Fruit fly (Drosophila melanogaster) whole organism, embryonic: Measurements from ENCODE around the gene Mocs2B.
"Not testable (repeated sequence)": the region's sequence is repeated elsewhere in the genome, so short reads cannot be mapped to it uniquely, and the experiment has no call there.

Experiments
- C15 ChIP-seq: fragments of 200-800 bp; sonication (Bioruptor generic); IDR thresholded peaks from 3 replicates; pipeline ENCODE4 v1.3.6; 2022; ENCODE audit warnings: missing biosample characterization, missing genetic modification characterization
- CG10209 ChIP-seq: fragments of 200-800 bp; sonication (Bioruptor generic); optimal IDR thresholded peaks from 3 replicates; lab custom pipeline; 2017; ENCODE audit warnings: missing biosample characterization, mild to moderate bottlenecking, missing genetic modification characterization, missing genetic modification reagents
- CG1024 ChIP-seq: fragments of 200-800 bp; sonication (Bioruptor generic); IDR thresholded peaks from 2 replicates; pipeline ENCODE4 v1.3.6; 2022; ENCODE audit warnings: missing biosample characterization, missing genetic modification characterization
- CG10274 ChIP-seq: fragments of 200-800 bp; sonication (Bioruptor generic); optimal IDR thresholded peaks from 3 replicates; lab custom pipeline; 2017; ENCODE audit warnings: missing biosample characterization, mild to moderate bottlenecking, missing genetic modification characterization
- CG10321 ChIP-seq: fragments of 200-800 bp; sonication (Bioruptor generic); IDR thresholded peaks from 2 replicates; pipeline ENCODE4 v1.3.6; 2022; ENCODE audit warnings: missing biosample characterization, missing genetic modification characterization
- CG11085 ChIP-seq: fragments of 200-800 bp; sonication (Bioruptor generic); IDR thresholded peaks from 2 replicates; pipeline ENCODE4 v1.3.6; 2022; ENCODE audit warnings: missing biosample characterization, missing genetic modification characterization
- CG11456 ChIP-seq: fragments of 200-800 bp; sonication (Bioruptor generic); IDR thresholded peaks from 3 replicates; pipeline ENCODE4 v1.3.6; 2022; ENCODE audit warnings: missing biosample characterization, missing genetic modification characterization
- CG1233 ChIP-seq: fragments of 200-800 bp; sonication (Bioruptor generic); optimal IDR thresholded peaks from 4 replicates; lab custom pipeline; 2018; ENCODE audit warnings: missing biosample characterization, mild to moderate bottlenecking, missing genetic modification characterization
- CG14050 ChIP-seq: fragments of 200-800 bp; sonication (Bioruptor generic); IDR thresholded peaks from 3 replicates; pipeline ENCODE4 v1.3.6; 2022; ENCODE audit warnings: missing biosample characterization, missing genetic modification characterization
- CG14441 ChIP-seq: fragments of 200-800 bp; sonication (Bioruptor generic); IDR thresholded peaks from 2 replicates; pipeline ENCODE4 v1.3.6; 2022; ENCODE audit warnings: missing biosample characterization, missing genetic modification characterization
- CG17912 ChIP-seq: fragments of 200-800 bp; sonication (Bioruptor generic); optimal IDR thresholded peaks from 2 replicates; lab custom pipeline; 2018; ENCODE audit warnings: missing biosample characterization, mild to moderate bottlenecking, missing genetic modification characterization
- CG18619 ChIP-seq: fragments of 200-800 bp; sonication (Bioruptor generic); optimal IDR thresholded peaks from 3 replicates; lab custom pipeline; 2017; ENCODE audit warnings: missing biosample characterization, mild to moderate bottlenecking, missing genetic modification characterization
- CG2875 ChIP-seq: fragments of 200-800 bp; sonication (Bioruptor generic); optimal IDR thresholded peaks from 2 replicates; lab custom pipeline; 2017; ENCODE audit warnings: missing biosample characterization, mild to moderate bottlenecking, missing genetic modification characterization, missing genetic modification reagents
- CG30403 ChIP-seq: fragments of 200-800 bp; sonication (Bioruptor generic); optimal IDR thresholded peaks from 3 replicates; lab custom pipeline; 2016; ENCODE audit warnings: missing biosample characterization, missing genetic modification characterization
- CG3407 ChIP-seq: fragments of 200-800 bp; sonication (Bioruptor generic); optimal IDR thresholded peaks from 2 replicates; lab custom pipeline; 2018; ENCODE audit warnings: missing biosample characterization, mild to moderate bottlenecking, missing genetic modification characterization
- CG4328 ChIP-seq: fragments of 200-800 bp; sonication (Bioruptor generic); optimal IDR thresholded peaks from 3 replicates; lab custom pipeline; 2017; ENCODE audit warnings: missing biosample characterization, missing genetic modification reagents, missing genetic modification characterization
- CG43689 ChIP-seq: fragments of 200-800 bp; sonication (Bioruptor generic); IDR thresholded peaks from 2 replicates; pipeline ENCODE4 v1.3.6; 2022; ENCODE audit warnings: missing biosample characterization, missing genetic modification characterization
- CG4424 ChIP-seq: fragments of 200-800 bp; sonication (Bioruptor generic); optimal IDR thresholded peaks from 3 replicates; lab custom pipeline; 2016; ENCODE audit warnings: missing biosample characterization, missing genetic modification characterization
- CG4707 ChIP-seq: fragments of 200-800 bp; sonication (Bioruptor generic); optimal IDR thresholded peaks from 2 replicates; lab custom pipeline; 2018; ENCODE audit warnings: missing biosample characterization, mild to moderate bottlenecking, missing genetic modification characterization, moderate library complexity
- CG6765 ChIP-seq: fragments of 200-800 bp; sonication (Bioruptor generic); optimal IDR thresholded peaks from 3 replicates; lab custom pipeline; 2017; ENCODE audit warnings: missing biosample characterization, mild to moderate bottlenecking, missing genetic modification characterization
- CG8765 ChIP-seq: fragments of 200-800 bp; sonication (Bioruptor generic); IDR thresholded peaks from 2 replicates; pipeline ENCODE4 v1.3.6; 2022; ENCODE audit warnings: missing biosample characterization, missing genetic modification characterization
- CG9437 ChIP-seq: fragments of 200-800 bp; sonication (Bioruptor generic); optimal IDR thresholded peaks from 2 replicates; lab custom pipeline; 2018; ENCODE audit warnings: missing biosample characterization, mild to moderate bottlenecking, missing genetic modification characterization
- CG9609 ChIP-seq: fragments of 200-800 bp; sonication (Bioruptor generic); optimal IDR thresholded peaks from 3 replicates; lab custom pipeline; 2016; ENCODE audit warnings: missing biosample characterization, missing genetic modification characterization
- CG9817 ChIP-seq: fragments of 200-800 bp; sonication (Bioruptor generic); optimal IDR thresholded peaks from 2 replicates; lab custom pipeline; 2018; ENCODE audit warnings: missing biosample characterization, mild to moderate bottlenecking, missing genetic modification characterization, moderate library complexity
- Dbx ChIP-seq: fragments of 200-800 bp; sonication (Bioruptor generic); IDR thresholded peaks from 3 replicates; pipeline ENCODE4 v1.3.6; 2022; ENCODE audit warnings: missing biosample characterization, missing genetic modification characterization
- Dll ChIP-seq: fragments of 200-800 bp; sonication (Bioruptor generic); IDR thresholded peaks from 4 replicates; pipeline ENCODE4 v1.3.6; 2022; ENCODE audit warnings: missing biosample characterization, missing genetic modification characterization; ENCODE audit not compliant: partially characterized antibody
- Dref ChIP-seq: fragments of 200-800 bp; sonication (Bioruptor generic); IDR thresholded peaks from 2 replicates; pipeline ENCODE4 v1.3.6; 2022; ENCODE audit warnings: missing biosample characterization, missing genetic modification characterization
- Ets65A ChIP-seq: fragments of 200-800 bp; sonication (Bioruptor generic); peaks from one replicate; lab custom pipeline; 2016; ENCODE audit warnings: missing biosample characterization, missing genetic modification characterization
- Fer3 ChIP-seq: fragments of 200-800 bp; sonication (Bioruptor generic); optimal IDR thresholded peaks from 2 replicates; lab custom pipeline; 2018; ENCODE audit warnings: missing biosample characterization, mild to moderate bottlenecking, missing genetic modification characterization, moderate library complexity
- HLH4C ChIP-seq: fragments of 200-800 bp; sonication (Bioruptor generic); IDR thresholded peaks from 3 replicates; pipeline ENCODE4 v1.3.6; 2022; ENCODE audit warnings: missing biosample characterization, missing genetic modification characterization; ENCODE audit not compliant: partially characterized antibody
- Meics ChIP-seq: fragments of 200-800 bp; sonication (Bioruptor generic); optimal IDR thresholded peaks from 2 replicates; lab custom pipeline; 2017; ENCODE audit warnings: missing biosample characterization, mild to moderate bottlenecking, missing genetic modification characterization
- Vsx1 ChIP-seq: fragments of 200-800 bp; sonication (Bioruptor generic); optimal IDR thresholded peaks from 2 replicates; lab custom pipeline; 2017; ENCODE audit warnings: missing biosample characterization, mild to moderate bottlenecking, missing genetic modification characterization, missing genetic modification reagents
- Xbp1 ChIP-seq: fragments of 200-800 bp; sonication (Bioruptor generic); optimal IDR thresholded peaks from 3 replicates; lab custom pipeline; 2016; ENCODE audit warnings: missing biosample characterization, mild to moderate bottlenecking, missing genetic modification characterization
- amos ChIP-seq: fragments of 200-800 bp; sonication (Bioruptor generic); IDR thresholded peaks from 2 replicates; pipeline ENCODE4 v1.3.6; 2022; ENCODE audit warnings: missing biosample characterization, missing genetic modification characterization; ENCODE audit not compliant: partially characterized antibody
- ap ChIP-seq: fragments of 200-800 bp; sonication (Bioruptor generic); IDR thresholded peaks from 2 replicates; pipeline ENCODE4 v1.3.6; 2022; ENCODE audit warnings: missing biosample characterization, missing genetic modification characterization
- ato ChIP-seq: fragments of 200-800 bp; sonication (Bioruptor generic); IDR thresholded peaks from 2 replicates; pipeline ENCODE4 v1.3.6; 2022; ENCODE audit warnings: missing biosample characterization, missing genetic modification characterization; ENCODE audit not compliant: partially characterized antibody
- caup ChIP-seq: fragments of 200-800 bp; sonication (Bioruptor generic); optimal IDR thresholded peaks from 3 replicates; lab custom pipeline; 2017; ENCODE audit warnings: missing biosample characterization, mild to moderate bottlenecking, missing genetic modification characterization, moderate library complexity; ENCODE audit not compliant: severe bottlenecking
- ci ChIP-seq: fragments of 200-800 bp; sonication (Bioruptor generic); IDR thresholded peaks from 3 replicates; pipeline ENCODE4 v1.3.6; 2022; ENCODE audit warnings: missing biosample characterization, missing genetic modification characterization
- danr ChIP-seq: fragments of 200-800 bp; sonication (Bioruptor generic); IDR thresholded peaks from 2 replicates; pipeline ENCODE4 v1.3.6; 2022; ENCODE audit warnings: missing biosample characterization, missing genetic modification characterization
- dm ChIP-seq: fragments of 200-800 bp; sonication (Bioruptor generic); optimal IDR thresholded peaks from 3 replicates; lab custom pipeline; 2016; ENCODE audit warnings: missing biosample characterization, missing genetic modification characterization
- esg ChIP-seq: fragments of 200-800 bp; sonication (Bioruptor generic); conservative IDR thresholded peaks from 2 replicates; pipeline ENCODE4 v1.3.6; 2022; ENCODE audit warnings: missing biosample characterization, missing genetic modification characterization
- hkb ChIP-seq, 2 experiments: fragments of 200-800 bp in 1 of 2; fragments of >200 bp in 1 of 2; sonication (Bioruptor generic) in 1 of 2; IDR thresholded peaks in 1 of 2; optimal IDR thresholded peaks in 1 of 2; 2 replicates each; pipeline versions ENCODE4 v1.3.6 to Lab custom; 2017 to 2022; ENCODE audit warnings: missing biosample characterization in 1 of 2, missing genetic modification characterization in 1 of 2
- ken ChIP-seq: fragments of 200-800 bp; sonication (Bioruptor generic); IDR thresholded peaks from 3 replicates; pipeline ENCODE4 v1.3.6; 2022; ENCODE audit warnings: missing biosample characterization, missing genetic modification characterization
- luna ChIP-seq: fragments of 200-800 bp; sonication (Bioruptor generic); optimal IDR thresholded peaks from 2 replicates; lab custom pipeline; 2016; ENCODE audit warnings: missing biosample characterization, missing genetic modification characterization
- nmo ChIP-seq: fragments of 200-800 bp; sonication (Bioruptor generic); optimal IDR thresholded peaks from 2 replicates; lab custom pipeline; 2018; ENCODE audit warnings: missing biosample characterization, mild to moderate bottlenecking, missing genetic modification characterization, moderate library complexity
- odd ChIP-seq: fragments of 200-800 bp; sonication (Bioruptor generic); optimal IDR thresholded peaks from 2 replicates; lab custom pipeline; 2017; ENCODE audit warnings: missing biosample characterization, mild to moderate bottlenecking, missing genetic modification characterization
- pzg ChIP-seq: fragments of 200-800 bp; sonication (Bioruptor generic); optimal IDR thresholded peaks from 3 replicates; lab custom pipeline; 2018; ENCODE audit warnings: missing biosample characterization, mild to moderate bottlenecking, missing genetic modification characterization, moderate library complexity
- sens ChIP-seq: fragments of 200-800 bp; sonication (Bioruptor generic); peaks from one replicate; lab custom pipeline; 2016; ENCODE audit warnings: missing biosample characterization, missing genetic modification characterization
- toy ChIP-seq: fragments of 200-800 bp; sonication (Bioruptor generic); IDR thresholded peaks from 2 replicates; pipeline ENCODE4 v1.3.6; 2022; ENCODE audit warnings: missing biosample characterization, missing genetic modification characterization
- vvl ChIP-seq: fragments of 200-800 bp; sonication (Bioruptor generic); IDR thresholded peaks from 2 replicates; pipeline ENCODE4 v1.3.6; 2022; ENCODE audit warnings: missing biosample characterization, missing genetic modification characterization

Mocs2B gene

DNA sequence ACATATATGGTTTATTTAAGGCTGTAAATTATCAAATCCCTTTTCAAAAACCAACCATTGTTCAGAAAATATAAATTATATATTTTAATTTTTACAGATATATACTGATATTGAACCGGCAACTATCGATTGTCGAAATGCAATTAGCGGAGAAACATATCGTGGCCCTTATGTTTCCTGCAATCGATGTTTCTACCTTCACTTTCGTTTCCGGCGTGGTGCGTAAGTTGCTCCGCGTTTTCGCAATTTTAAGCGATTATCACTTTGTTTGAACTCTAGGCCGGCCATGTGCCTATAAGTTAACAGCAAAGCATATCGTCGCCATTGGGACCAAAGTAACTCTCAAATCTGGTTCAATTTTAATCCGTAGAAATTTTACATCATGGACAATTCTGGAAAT lies 3.9 kb downstream of the Mocs2B start, which contains the start of gene vig2:
TSS of gene vig2 (plus strand) at position 112 of the 400 bp plus-strand sequence.
- TF ChIP-seq CG14050 = peak; percentile 65; the same call in 2 of the 3 replicates
- TF ChIP-seq ap = peak; percentile 43; the same call in 1 of the 2 replicates
- peak; percentile 82 for TF ChIP-seq Ets65A (GFP tag; lab: Kevin White, UChicago)
- peak; percentile 72 for TF ChIP-seq CG1024 (GFP tag; lab: Robert Waterston, UW)
- TF ChIP-seq CG18619 (GFP tag; lab: Kevin White, UChicago) = peak; percentile 71
- peak; percentile 22; the same call in 1 of the 2 replicates for TF ChIP-seq CG8765 (GFP tag; lab: Robert Waterston, UW)
- TF ChIP-seq Dbx (GFP tag; lab: Robert Waterston, UW) = peak; percentile 85
- peak; percentile 59 for TF ChIP-seq CG10209
- TF ChIP-seq Vsx1 (GFP tag; lab: Kevin White, UChicago) = peak; percentile 43
- TF ChIP-seq CG2875 (GFP tag; lab: Kevin White, UChicago) = peak; percentile 33
- TF ChIP-seq CG4707 (GFP tag; lab: Kevin White, UChicago) = peak; percentile 19
- TF ChIP-seq HLH4C (GFP tag; lab: Robert Waterston, UW) = peak; percentile 73
- peak; percentile 81 for TF ChIP-seq Dll
- TF ChIP-seq amos (GFP tag; lab: Robert Waterston, UW) = peak; percentile 94
- 0 out of 2 replicates have a peak, but pooled peaks have one; percentile 8 for TF ChIP-seq danr (GFP tag; lab: Robert Waterston, UW)
- peak; percentile 55 for TF ChIP-seq nmo (GFP tag; lab: Kevin White, UChicago)
- not testable (repeated sequence) for TF ChIP-seq hkb (optimal IDR thresholded peaks at IDR 0.05; lab: Kevin White, UChicago)
- TF ChIP-seq hkb (GFP tag; IDR thresholded peaks at IDR 0.05; lab: Robert Waterston, UW) = peak; percentile 61; the same call in 1 of the 2 replicates
- TF ChIP-seq Dref (GFP tag; lab: Robert Waterston, UW) = peak; percentile 92
- TF ChIP-seq CG6765 = peak; percentile 57
- TF ChIP-seq ci (GFP tag; lab: Robert Waterston, UW) = peak; percentile 95
- peak; percentile 66 for TF ChIP-seq CG14441 (GFP tag; lab: Robert Waterston, UW)
- TF ChIP-seq CG11456 (GFP tag; lab: Robert Waterston, UW) = peak; percentile 92
- TF ChIP-seq Meics (GFP tag; lab: Kevin White, UChicago) = peak; percentile 74
- TF ChIP-seq CG9817 = peak; percentile 44
- TF ChIP-seq CG30403 (GFP tag; lab: Kevin White, UChicago) = peak; percentile 29
- TF ChIP-seq dm (GFP tag; lab: Kevin White, UChicago) = peak; percentile 48
- peak; percentile 50 for TF ChIP-seq Fer3 (tag; lab: Kevin White, UChicago)
- peak; percentile 63 for TF ChIP-seq CG10321
- peak; percentile 70 for TF ChIP-seq ken (GFP tag; lab: Robert Waterston, UW)
- peak; percentile 73 for TF ChIP-seq caup (GFP tag; lab: Kevin White, UChicago)
- TF ChIP-seq sens (GFP tag; lab: Kevin White, UChicago) = peak; percentile 78
- TF ChIP-seq pzg = peak; percentile 31
- TF ChIP-seq C15 (GFP tag; lab: Robert Waterston, UW) = 0 out of 3 replicates have a peak, but pooled peaks have one; percentile 63
- peak; percentile 17 for TF ChIP-seq CG4328 (GFP tag; lab: Kevin White, UChicago)
- TF ChIP-seq CG11085 (GFP tag; lab: Robert Waterston, UW) = peak; percentile 93
- TF ChIP-seq esg (GFP tag; lab: Robert Waterston, UW) = peak; percentile 34; the same call in 1 of the 2 replicates
- TF ChIP-seq CG10274 (GFP tag; lab: Kevin White, UChicago) = peak; percentile 47
- peak; percentile 57; the same call in 1 of the 2 replicates for TF ChIP-seq toy (GFP tag; lab: Robert Waterston, UW)
- peak; percentile 77 for TF ChIP-seq CG43689 (GFP tag; lab: Robert Waterston, UW)
- TF ChIP-seq CG9437 (GFP tag; lab: Kevin White, UChicago) = peak; percentile 68
- TF ChIP-seq CG4424 (GFP tag; lab: Kevin White, UChicago) = peak; percentile 4
- peak; percentile 18 for TF ChIP-seq odd (GFP tag; lab: Kevin White, UChicago)
- peak; percentile 40 for TF ChIP-seq CG17912 (GFP tag; lab: Kevin White, UChicago)
- peak; percentile 88 for TF ChIP-seq vvl (GFP tag; lab: Robert Waterston, UW)
- TF ChIP-seq luna = peak; percentile 5
- TF ChIP-seq ato (GFP tag; lab: Robert Waterston, UW) = peak; percentile 90
- TF ChIP-seq CG1233 (GFP tag; lab: Kevin White, UChicago) = peak; percentile 66
- peak; percentile 35 for TF ChIP-seq Xbp1 (GFP tag; lab: Kevin White, UChicago)
- TF ChIP-seq CG9609 (GFP tag; lab: Kevin White, UChicago) = peak; percentile 30
- peak; percentile 12 for TF ChIP-seq CG3407
